Fruit fly (Drosophila melanogaster) whole organism, embryonic: ENCODE measurements around the gene ebd2.
A peak's percentile ranks its signal among the peaks of the same experiment; 100 is the strongest.

Experiments
- B-H1 ChIP-seq: fragments of 200-800 bp; sonication (Bioruptor generic); IDR thresholded peaks from 3 replicates; pipeline ENCODE4 v1.3.6; 2022; ENCODE audit warnings: missing biosample characterization, missing genetic modification characterization
- B-H2 ChIP-seq: fragments of 200-800 bp; sonication (Bioruptor generic); optimal IDR thresholded peaks from 2 replicates; lab custom pipeline; 2018; ENCODE audit warnings: missing biosample characterization, mild to moderate bottlenecking, missing genetic modification characterization
- BEAF-32 ChIP-seq: fragments of 200-800 bp; sonication (Bioruptor generic); optimal IDR thresholded peaks from 3 replicates; lab custom pipeline; 2017; ENCODE audit warnings: missing biosample characterization, missing genetic modification characterization, mild to moderate bottlenecking, moderate library complexity, missing genetic modification reagents
- Bteb2 ChIP-seq: fragments of 200-800 bp; sonication (Bioruptor generic); optimal IDR thresholded peaks from 2 replicates; lab custom pipeline; 2016; ENCODE audit warnings: missing biosample characterization, missing genetic modification characterization
- CG10366 ChIP-seq: fragments of 200-800 bp; sonication (Bioruptor generic); IDR thresholded peaks from 2 replicates; pipeline ENCODE4 v1.3.6; 2022; ENCODE audit warnings: missing biosample characterization, missing genetic modification characterization
- CG10654 ChIP-seq: fragments of 200-800 bp; sonication (Bioruptor generic); optimal IDR thresholded peaks from 2 replicates; lab custom pipeline; 2016; ENCODE audit warnings: missing biosample characterization, missing genetic modification characterization
- CG12236 ChIP-seq: fragments of 200-800 bp; sonication (Bioruptor generic); optimal IDR thresholded peaks from 2 replicates; lab custom pipeline; 2016; ENCODE audit warnings: missing biosample characterization, missing genetic modification characterization
- CG16813 ChIP-seq: fragments of 200-800 bp; sonication (Bioruptor generic); IDR thresholded peaks from 3 replicates; pipeline ENCODE4 v1.3.6; 2022; ENCODE audit warnings: missing biosample characterization, missing genetic modification characterization; ENCODE audit not compliant: partially characterized antibody
- CG17186 ChIP-seq: fragments of 200-800 bp; sonication (Bioruptor generic); optimal IDR thresholded peaks from 3 replicates; lab custom pipeline; 2017; ENCODE audit warnings: missing biosample characterization, missing genetic modification reagents, missing genetic modification characterization
- CG17328 ChIP-seq: fragments of 200-800 bp; sonication (Bioruptor generic); IDR thresholded peaks from 2 replicates; pipeline ENCODE4 v1.3.6; 2022; ENCODE audit warnings: missing biosample characterization, missing genetic modification characterization
- CG17912 ChIP-seq: fragments of 200-800 bp; sonication (Bioruptor generic); optimal IDR thresholded peaks from 2 replicates; lab custom pipeline; 2018; ENCODE audit warnings: missing biosample characterization, mild to moderate bottlenecking, missing genetic modification characterization
- CG2875 ChIP-seq: fragments of 200-800 bp; sonication (Bioruptor generic); optimal IDR thresholded peaks from 2 replicates; lab custom pipeline; 2017; ENCODE audit warnings: missing biosample characterization, mild to moderate bottlenecking, missing genetic modification characterization, missing genetic modification reagents
- CG30020 ChIP-seq: fragments of 200-800 bp; optimal IDR thresholded peaks from 2 replicates; lab custom pipeline; 2019; ENCODE audit warnings: missing biosample characterization, mild to moderate bottlenecking, missing genetic modification characterization, moderate library complexity
- CG30431 ChIP-seq: fragments of 200-800 bp; sonication (Bioruptor generic); optimal IDR thresholded peaks from 2 replicates; lab custom pipeline; 2017; ENCODE audit warnings: missing biosample characterization, missing genetic modification characterization
- CG31388 ChIP-seq: fragments of 200-800 bp; sonication (Bioruptor generic); optimal IDR thresholded peaks from 2 replicates; lab custom pipeline; 2016; ENCODE audit warnings: missing biosample characterization, missing genetic modification characterization
- CG31441 ChIP-seq: fragments of 200-800 bp; sonication (Bioruptor generic); IDR thresholded peaks from 2 replicates; pipeline ENCODE4 v1.3.6; 2022; ENCODE audit warnings: missing biosample characterization, missing genetic modification characterization
- CG3163 ChIP-seq: fragments of 200-800 bp; sonication (Bioruptor generic); optimal IDR thresholded peaks from 3 replicates; lab custom pipeline; 2016; ENCODE audit warnings: missing biosample characterization, missing genetic modification characterization
- CG3838 ChIP-seq: fragments of 200-800 bp; sonication (Bioruptor generic); optimal IDR thresholded peaks from 3 replicates; lab custom pipeline; 2016; ENCODE audit warnings: missing biosample characterization, missing genetic modification characterization
- CG3847 ChIP-seq: fragments of 200-800 bp; sonication (Bioruptor generic); IDR thresholded peaks from 2 replicates; pipeline ENCODE4 v1.3.6; 2022; ENCODE audit warnings: missing biosample characterization, missing genetic modification characterization
- CG42726 ChIP-seq: fragments of 200-800 bp; sonication (Bioruptor generic); IDR thresholded peaks from 2 replicates; pipeline ENCODE4 v1.3.6; 2022; ENCODE audit warnings: missing biosample characterization, missing genetic modification characterization; ENCODE audit not compliant: partially characterized antibody
- CG6689 ChIP-seq: fragments of 200-800 bp; sonication (Bioruptor generic); IDR thresholded peaks from 2 replicates; pipeline ENCODE4 v1.3.6; 2022; ENCODE audit warnings: missing biosample characterization, missing genetic modification characterization
- CG7556 ChIP-seq: fragments of 200-800 bp; sonication (Bioruptor generic); optimal IDR thresholded peaks from 2 replicates; lab custom pipeline; 2017; ENCODE audit warnings: missing biosample characterization, mild to moderate bottlenecking, missing genetic modification characterization
- CG7987 ChIP-seq: fragments of 200-800 bp; sonication (Bioruptor generic); optimal IDR thresholded peaks from 2 replicates; lab custom pipeline; 2018; ENCODE audit warnings: missing biosample characterization, mild to moderate bottlenecking, missing genetic modification characterization, moderate library complexity
- H15 ChIP-seq: fragments of 200-800 bp; sonication (Bioruptor generic); IDR thresholded peaks from 3 replicates; pipeline ENCODE4 v1.3.6; 2022; ENCODE audit warnings: missing biosample characterization, missing genetic modification characterization
- MESR4 ChIP-seq: fragments of 200-800 bp; sonication (Bioruptor generic); optimal IDR thresholded peaks from 2 replicates; lab custom pipeline; 2018; ENCODE audit warnings: missing biosample characterization, mild to moderate bottlenecking, missing genetic modification characterization, moderate library complexity
- NC2β ChIP-seq: fragments of 200-800 bp; sonication (Bioruptor generic); optimal IDR thresholded peaks from 2 replicates; lab custom pipeline; 2016; ENCODE audit warnings: missing biosample characterization, missing genetic modification characterization
- Nf-YA ChIP-seq: fragments of 200-800 bp; sonication (Bioruptor generic); IDR thresholded peaks from 2 replicates; pipeline ENCODE4 v1.3.6; 2022; ENCODE audit warnings: missing biosample characterization, missing genetic modification characterization
- Opbp ChIP-seq: fragments of 200-800 bp; sonication (Bioruptor generic); IDR thresholded peaks from 3 replicates; pipeline ENCODE4 v1.3.6; 2022; ENCODE audit warnings: missing biosample characterization, missing genetic modification characterization; ENCODE audit not compliant: partially characterized antibody
- Scr ChIP-seq: fragments of 200-800 bp; sonication (Bioruptor generic); IDR thresholded peaks from 2 replicates; pipeline ENCODE4 v1.3.6; 2022; ENCODE audit warnings: missing biosample characterization, missing genetic modification characterization; ENCODE audit not compliant: partially characterized antibody
- Spps ChIP-seq: fragments of 200-800 bp; sonication (Bioruptor generic); optimal IDR thresholded peaks from 2 replicates; lab custom pipeline; 2018; ENCODE audit warnings: missing biosample characterization, mild to moderate bottlenecking, missing genetic modification characterization
- Sry-β ChIP-seq: fragments of 200-800 bp; sonication (Bioruptor generic); optimal IDR thresholded peaks from 2 replicates; lab custom pipeline; 2018; ENCODE audit warnings: missing biosample characterization, mild to moderate bottlenecking, missing genetic modification characterization, moderate library complexity
- Stat92E ChIP-seq, 3 experiments: fragments of >200 bp in 2 of 3; fragments of 200-800 bp in 1 of 3; sonication (Bioruptor generic) in 1 of 3; optimal IDR thresholded peaks; 2 replicates each; lab custom pipeline; 2017 to 2019; ENCODE audit warnings: missing biosample characterization in 3 of 3, missing genetic modification characterization in 3 of 3, mild to moderate bottlenecking in 1 of 3, moderate library complexity in 1 of 3
- az2 ChIP-seq: fragments of 200-800 bp; sonication (Bioruptor generic); optimal IDR thresholded peaks from 3 replicates; lab custom pipeline; 2016; ENCODE audit warnings: missing biosample characterization, missing genetic modification characterization
- bbx ChIP-seq: fragments of 200-800 bp; sonication (Bioruptor generic); IDR thresholded peaks from 2 replicates; pipeline ENCODE4 v1.3.6; 2022; ENCODE audit warnings: missing biosample characterization, missing genetic modification characterization; ENCODE audit not compliant: partially characterized antibody
- caup ChIP-seq: fragments of 200-800 bp; sonication (Bioruptor generic); optimal IDR thresholded peaks from 3 replicates; lab custom pipeline; 2017; ENCODE audit warnings: missing biosample characterization, mild to moderate bottlenecking, missing genetic modification characterization, moderate library complexity; ENCODE audit not compliant: severe bottlenecking
- fd102C ChIP-seq: fragments of 200-800 bp; sonication (Bioruptor generic); optimal IDR thresholded peaks from 2 replicates; lab custom pipeline; 2018; ENCODE audit warnings: missing biosample characterization, mild to moderate bottlenecking, missing genetic modification characterization, moderate library complexity
- fd96Cb ChIP-seq: fragments of 200-800 bp; sonication (Bioruptor generic); optimal IDR thresholded peaks from 2 replicates; lab custom pipeline; 2018; ENCODE audit warnings: missing biosample characterization, mild to moderate bottlenecking, missing genetic modification characterization, moderate library complexity
- fu2 ChIP-seq: fragments of 200-800 bp; sonication (Bioruptor generic); optimal IDR thresholded peaks from 2 replicates; lab custom pipeline; 2016; ENCODE audit warnings: missing biosample characterization, missing genetic modification characterization
- gsb ChIP-seq: fragments of 200-800 bp; sonication (Bioruptor generic); IDR thresholded peaks from 2 replicates; pipeline ENCODE4 v1.3.6; 2022; ENCODE audit warnings: missing biosample characterization, missing genetic modification characterization
- jumu ChIP-seq: fragments of 200-800 bp; sonication (Bioruptor generic); optimal IDR thresholded peaks from 3 replicates; lab custom pipeline; 2016; ENCODE audit warnings: missing biosample characterization, missing genetic modification characterization
- lov ChIP-seq, 2 experiments: fragments of 200-800 bp in 1 of 2; fragments of >200 bp in 1 of 2; sonication (Bioruptor generic) in 1 of 2; IDR thresholded peaks in 1 of 2; optimal IDR thresholded peaks in 1 of 2; 2 replicates in 1 of 2; 3 replicates in 1 of 2; pipeline versions ENCODE4 v1.3.6 to Lab custom; 2017 to 2022; ENCODE audit warnings: missing biosample characterization in 1 of 2, missing genetic modification characterization in 1 of 2
- phol ChIP-seq: fragments of 200-800 bp; sonication (Bioruptor generic); optimal IDR thresholded peaks from 3 replicates; lab custom pipeline; 2018; ENCODE audit warnings: missing biosample characterization, mild to moderate bottlenecking, missing genetic modification characterization, moderate library complexity
- sc ChIP-seq, 3 experiments: fragments of >200 bp in 2 of 3; fragments of 200-800 bp in 1 of 3; sonication (Bioruptor generic) in 1 of 3; optimal IDR thresholded peaks; 2 replicates in 2 of 3; 3 replicates in 1 of 3; lab custom pipeline; 2017; ENCODE audit warnings: mild to moderate bottlenecking in 1 of 3, missing biosample characterization in 1 of 3, missing genetic modification characterization in 1 of 3, missing genetic modification reagents in 1 of 3
- sens-2 ChIP-seq: fragments of 200-800 bp; sonication (Bioruptor generic); IDR thresholded peaks from 2 replicates; pipeline ENCODE4 v1.3.6; 2022; ENCODE audit warnings: missing biosample characterization, missing genetic modification characterization
- seq ChIP-seq: fragments of 200-800 bp; sonication (Bioruptor generic); IDR thresholded peaks from 2 replicates; pipeline ENCODE4 v1.3.6; 2022; ENCODE audit warnings: missing biosample characterization, missing genetic modification characterization
- sima ChIP-seq: fragments of 200-800 bp; sonication (Bioruptor generic); optimal IDR thresholded peaks from 2 replicates; lab custom pipeline; 2016; ENCODE audit warnings: missing biosample characterization, missing genetic modification characterization
- trem ChIP-seq: fragments of 200-800 bp; optimal IDR thresholded peaks from 3 replicates; lab custom pipeline; 2019; ENCODE audit warnings: missing biosample characterization, mild to moderate bottlenecking, missing genetic modification characterization, moderate library complexity
- vnd ChIP-seq: fragments of 200-800 bp; sonication (Bioruptor generic); IDR thresholded peaks from 3 replicates; pipeline ENCODE4 v1.3.6; 2022; ENCODE audit warnings: missing biosample characterization, missing genetic modification characterization; ENCODE audit not compliant: partially characterized antibody

The ebd2 gene

dm6 chr3L:21334999-21335631, 14.0 kb downstream of the ebd2 start, which contains the start of gene Tsr1 (continued):
- TF ChIP-seq lov (optimal IDR thresholded peaks at IDR 0.05; lab: Kevin White, UChicago) (no peak), lov (GFP tag; IDR thresholded peaks at IDR 0.05; lab: Robert Waterston, UW) (no peak), CG30020 (no peak), CG10654 (no peak), CG31441 (GFP tag; lab: Robert Waterston, UW) (no peak), B-H2 (GFP tag; lab: Kevin White, UChicago) (no peak), az2 (GFP tag; lab: Kevin White, UChicago) (no peak), B-H1 (GFP tag; lab: Robert Waterston, UW) (no peak), CG12236 (GFP tag; lab: Kevin White, UChicago) (no peak), trem (tag; lab: Kevin White, UChicago) (peak; percentile 47), CG3847 (GFP tag; lab: Robert Waterston, UW) (no peak), CG17912 (GFP tag; lab: Kevin White, UChicago) (no peak), jumu (GFP tag; lab: Kevin White, UChicago) (no peak), Scr (GFP tag; lab: Robert Waterston, UW) (peak; percentile 89), CG7987 (no peak), NC2β (GFP tag; lab: Kevin White, UChicago) (no peak), fd96Cb (tag; lab: Kevin White, UChicago) (no peak), CG31388 (GFP tag; lab: Kevin White, UChicago) (no peak), CG30431 (GFP tag; lab: Kevin White, UChicago) (no peak), Bteb2 (GFP tag; lab: Kevin White, UChicago) (no peak), H15 (no peak), bbx (GFP tag; lab: Robert Waterston, UW) (peak; percentile 92), CG17186 (peak; percentile 88), CG42726 (peak; percentile 83), MESR4 (peak; percentile 81), gsb (no peak), Stat92E (GFP tag; optimal IDR thresholded peaks at IDR 0.05; lab: Kevin White, UChicago) (no peak), BEAF-32 (GFP tag; lab: Kevin White, UChicago) (peak; percentile 82), sens-2 (GFP tag; lab: Robert Waterston, UW) (no peak), CG3163 (GFP tag; lab: Kevin White, UChicago) (no peak), CG16813 (peak; percentile 81), CG10366 (GFP tag; lab: Robert Waterston, UW) (no peak), caup (GFP tag; lab: Kevin White, UChicago) (no peak), Nf-YA (GFP tag; lab: Robert Waterston, UW) (no peak), vnd (GFP tag; lab: Robert Waterston, UW) (peak; percentile 79), CG3838 (no peak), sc (optimal IDR thresholded peaks at IDR 0.05; lab: Kevin White, UChicago) (no peak), sc (GFP tag; optimal IDR thresholded peaks at IDR 0.05; lab: Kevin White, UChicago) (no peak), phol (tag; lab: Kevin White, UChicago) (no peak), seq (GFP tag; lab: Robert Waterston, UW) (no peak), Sry-β (GFP tag; lab: Kevin White, UChicago) (no peak), CG6689 (GFP tag; lab: Robert Waterston, UW) (no peak), fd102C (GFP tag; lab: Kevin White, UChicago) (no peak), sima (GFP tag; lab: Kevin White, UChicago) (no peak), CG17328 (GFP tag; lab: Robert Waterston, UW) (no peak), Spps (tag; lab: Kevin White, UChicago) (no peak), CG7556 (GFP tag; lab: Kevin White, UChicago) (no peak), fu2 (GFP tag; lab: Kevin White, UChicago) (no peak), CG2875 (GFP tag; lab: Kevin White, UChicago) (no peak), Opbp (GFP tag; lab: Robert Waterston, UW) (peak; percentile 89)
